Fruit fly (Drosophila melanogaster): ENCODE results near the gene CG14109.

DNA sequence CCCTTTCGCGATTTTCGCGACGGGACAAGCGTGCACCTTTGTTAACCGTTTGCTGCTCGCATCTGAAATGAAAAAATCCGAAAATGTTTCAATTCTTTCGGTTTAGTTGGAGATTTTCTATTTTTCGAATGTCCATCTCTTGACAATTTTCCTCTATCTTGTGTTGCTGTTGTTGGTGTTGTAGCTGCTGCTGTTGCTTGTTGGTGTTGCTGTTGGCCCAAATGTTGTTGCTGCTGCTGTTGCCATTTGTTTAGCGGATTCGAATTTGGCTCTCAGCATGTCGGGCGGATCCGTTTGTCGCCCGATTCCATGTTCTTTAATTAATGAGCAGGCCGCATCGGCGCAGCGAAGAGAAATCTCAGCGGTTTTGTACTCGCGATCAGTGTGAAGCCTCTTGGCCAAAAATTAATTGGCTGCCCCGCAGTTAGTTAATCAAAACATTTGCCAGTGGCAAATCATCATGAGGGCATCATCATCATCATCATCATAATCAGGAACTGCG, 18.4 kb upstream of the CG14109 start, which contains the start of gene CG32121:
- TF ChIP-seq topi (GFP tag; optimal IDR thresholded peaks at IDR 0.05) (no peak), Ets21C (GFP tag; optimal IDR thresholded peaks at IDR 0.05) (no peak), Hr38 (GFP tag; optimal IDR thresholded peaks at IDR 0.05) (no peak), CG32006 (GFP tag; optimal IDR thresholded peaks at IDR 0.05) (no peak), Ets96B (tag; optimal IDR thresholded peaks at IDR 0.05) (no peak)
